Fruit fly (Drosophila melanogaster): ENCODE measurements around the gene Sfp24Ba.

The Sfp24Ba gene

dm6 chr2L:3646041-3646440 is 22.3 kb downstream of the Sfp24Ba start (continued):
- TF ChIP-seq HLH4C (GFP tag; IDR thresholded peaks at IDR 0.05; ENCODE audit: partially characterized antibody): peak; percentile 56; the same call in 2 of the 3 replicates
- TF ChIP-seq HmgD (GFP tag; optimal IDR thresholded peaks at IDR 0.05): no peak
- peak; percentile 62 for TF ChIP-seq Dref (GFP tag; IDR thresholded peaks at IDR 0.05)
- no peak for TF ChIP-seq CG17361 (GFP tag; IDR thresholded peaks at IDR 0.05)
- TF ChIP-seq chm (GFP tag; IDR thresholded peaks at IDR 0.05): no peak
- no peak for TF ChIP-seq Spps (tag; optimal IDR thresholded peaks at IDR 0.05)
- no peak for TF ChIP-seq CG34376 (GFP tag; optimal IDR thresholded peaks at IDR 0.05)
- TF ChIP-seq trh (GFP tag; optimal IDR thresholded peaks at IDR 0.05): no peak
- no peak for TF ChIP-seq fd102C (GFP tag; optimal IDR thresholded peaks at IDR 0.05)
- no peak for TF ChIP-seq zfh2 (GFP tag; optimal IDR thresholded peaks at IDR 0.05)
- TF ChIP-seq CG7963 (GFP tag; IDR thresholded peaks at IDR 0.05; ENCODE audit: partially characterized antibody): peak; percentile 30; the same call in 1 of the 3 replicates
- TF ChIP-seq knrl (GFP tag; IDR thresholded peaks at IDR 0.05; ENCODE audit: partially characterized antibody): no peak
- TF ChIP-seq cwo (GFP tag; optimal IDR thresholded peaks at IDR 0.05): no peak
- no peak for TF ChIP-seq CG7987 (GFP tag; optimal IDR thresholded peaks at IDR 0.05)
- no peak for TF ChIP-seq CG12942 (GFP tag; optimal IDR thresholded peaks at IDR 0.05)
- no peak for TF ChIP-seq lmd (GFP tag; IDR thresholded peaks at IDR 0.05)
- no peak for TF ChIP-seq Hr51 (GFP tag; optimal IDR thresholded peaks at IDR 0.05)
- no peak for TF ChIP-seq bab2 (GFP tag; optimal IDR thresholded peaks at IDR 0.05)
- TF ChIP-seq pfk (GFP tag; optimal IDR thresholded peaks at IDR 0.05): peak; percentile 36
- no peak for TF ChIP-seq maf-S (GFP tag; optimal IDR thresholded peaks at IDR 0.05)
- no peak for TF ChIP-seq Aef1 (GFP tag; IDR thresholded peaks at IDR 0.05)
- peak; percentile 43 for TF ChIP-seq Nf-YB (GFP tag; optimal IDR thresholded peaks at IDR 0.05)
- no peak for TF ChIP-seq corto (GFP tag; optimal IDR thresholded peaks at IDR 0.05)
- TF ChIP-seq CG9797 (GFP tag; optimal IDR thresholded peaks at IDR 0.05): no peak
- TF ChIP-seq chn (GFP tag; optimal IDR thresholded peaks at IDR 0.05): no peak
- TF ChIP-seq tx (GFP tag; optimal IDR thresholded peaks at IDR 0.05): no peak
- TF ChIP-seq CG10321 (GFP tag; IDR thresholded peaks at IDR 0.05): no peak
- no peak for TF ChIP-seq Adf1 (GFP tag; IDR thresholded peaks at IDR 0.05)
- TF ChIP-seq sisA (GFP tag; IDR thresholded peaks at IDR 0.05): no peak
- no peak for TF ChIP-seq Hr78 (GFP tag; optimal IDR thresholded peaks at IDR 0.05)
- TF ChIP-seq prd (optimal IDR thresholded peaks at IDR 0.05): no peak
- no peak for TF ChIP-seq prd (GFP tag; IDR thresholded peaks at IDR 0.05)
- TF ChIP-seq Bgb (GFP tag; IDR thresholded peaks at IDR 0.05; ENCODE audit: partially characterized antibody): peak; percentile 66
- TF ChIP-seq fd64A (GFP tag; optimal IDR thresholded peaks at IDR 0.05): no peak
- no peak for TF ChIP-seq CG13296 (GFP tag; optimal IDR thresholded peaks at IDR 0.05)
- TF ChIP-seq al (GFP tag; IDR thresholded peaks at IDR 0.05): no peak
- no peak for TF ChIP-seq dmrt99B (tag; optimal IDR thresholded peaks at IDR 0.05)
- TF ChIP-seq nom (GFP tag; optimal IDR thresholded peaks at IDR 0.05): no peak
- no peak for TF ChIP-seq fd96Cb (tag; optimal IDR thresholded peaks at IDR 0.05)
- TF ChIP-seq CG11247 (GFP tag; IDR thresholded peaks at IDR 0.05): no peak
- TF ChIP-seq hbn (GFP tag; IDR thresholded peaks at IDR 0.05; ENCODE audit: partially characterized antibody): peak; percentile 52
- no peak for TF ChIP-seq CG3163 (GFP tag; optimal IDR thresholded peaks at IDR 0.05)
- TF ChIP-seq CG13287 (GFP tag; IDR thresholded peaks at IDR 0.05; ENCODE audit: partially characterized antibody): peak; percentile 80
- no peak for TF ChIP-seq insv (GFP tag; optimal IDR thresholded peaks at IDR 0.05)
- TF ChIP-seq bbx (GFP tag; IDR thresholded peaks at IDR 0.05; ENCODE audit: partially characterized antibody): peak; percentile 65
- TF ChIP-seq sqz (GFP tag; optimal IDR thresholded peaks at IDR 0.05): no peak
- no peak for TF ChIP-seq dm (GFP tag; optimal IDR thresholded peaks at IDR 0.05)
- no peak for TF ChIP-seq CG14050 (GFP tag; IDR thresholded peaks at IDR 0.05)
- TF ChIP-seq Deaf1 (tag; optimal IDR thresholded peaks at IDR 0.05): peak; percentile 65
- no peak for TF ChIP-seq CG3995 (GFP tag; optimal IDR thresholded peaks at IDR 0.05)
- peak; percentile 54; the same call in 1 of the 2 replicates for TF ChIP-seq amos (GFP tag; IDR thresholded peaks at IDR 0.05; ENCODE audit: partially characterized antibody)
